Fruit fly (Drosophila melanogaster): ENCODE measurements around the gene Nepl11.

Nepl11 gene

DNA sequence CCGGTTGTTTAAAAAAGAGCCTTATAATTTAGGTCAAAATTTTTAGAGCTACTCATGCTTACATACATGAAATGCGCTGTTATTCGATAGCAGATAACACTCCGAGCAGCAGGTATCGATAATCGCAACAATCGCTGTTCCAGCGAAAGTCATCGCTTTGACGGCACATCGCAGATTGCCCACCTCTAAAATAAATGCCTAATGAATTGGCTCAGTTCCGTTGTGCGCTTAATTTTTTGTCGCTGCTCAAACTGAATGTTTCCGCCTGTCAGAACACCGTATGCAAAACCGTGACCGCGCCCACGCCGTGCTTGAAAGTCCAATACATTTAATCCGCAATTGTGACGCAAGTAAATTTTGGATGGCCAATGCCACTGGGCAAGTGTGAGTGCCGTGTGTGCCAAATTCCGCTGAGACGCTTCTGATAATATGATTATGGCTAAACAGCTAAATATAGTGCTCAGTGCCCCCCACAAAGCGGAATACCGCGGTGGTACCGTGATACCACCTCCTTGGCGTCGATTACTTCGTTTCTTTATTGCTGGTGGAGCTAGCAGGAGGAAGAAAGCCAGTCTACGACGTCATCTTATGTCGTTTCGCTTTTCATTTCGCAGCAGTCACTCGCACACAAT is 25.0 kb upstream of the Nepl11 start, which contains the start of gene CG9795 (continued):
- TF ChIP-seq MBD-R2 (GFP tag; IDR thresholded peaks at IDR 0.05) (peak; percentile 83), CG32767 (GFP tag; IDR thresholded peaks at IDR 0.05) (peak; percentile 53; the same call in 1 of the 2 replicates), dm (GFP tag; optimal IDR thresholded peaks at IDR 0.05) (peak; percentile 39), Side (GFP tag; optimal IDR thresholded peaks at IDR 0.05) (peak; percentile 33), Sin3A (optimal IDR thresholded peaks at IDR 0.05) (peak; percentile 20), Hmr (GFP tag; optimal IDR thresholded peaks at IDR 0.05) (no peak), Bteb2 (GFP tag; optimal IDR thresholded peaks at IDR 0.05) (no peak), CG3065 (GFP tag; optimal IDR thresholded peaks at IDR 0.05) (no peak), CG15696 (tag; optimal IDR thresholded peaks at IDR 0.05) (no peak), CG16815 (GFP tag; optimal IDR thresholded peaks at IDR 0.05) (no peak), Sry-δ (GFP tag; optimal IDR thresholded peaks at IDR 0.05) (peak; percentile 94), CrebB (tag; optimal IDR thresholded peaks at IDR 0.05) (peak; percentile 54), p53 (GFP tag; optimal IDR thresholded peaks at IDR 0.05) (no peak), CG2889 (GFP tag; IDR thresholded peaks at IDR 0.05) (no peak), nom (GFP tag; optimal IDR thresholded peaks at IDR 0.05) (peak; percentile 56), CG7745 (tag; optimal IDR thresholded peaks at IDR 0.05) (peak; percentile 54), CG14014 (GFP tag; IDR thresholded peaks at IDR 0.05) (no peak), grau (tag; optimal IDR thresholded peaks at IDR 0.05) (no peak), tx (GFP tag; optimal IDR thresholded peaks at IDR 0.05) (peak; percentile 25), lbe (GFP tag; optimal IDR thresholded peaks at IDR 0.05) (no peak), scrt (GFP tag; optimal IDR thresholded peaks at IDR 0.05) (no peak), stc (GFP tag; IDR thresholded peaks at IDR 0.05) (no peak), CG10543 (GFP tag; optimal IDR thresholded peaks at IDR 0.05) (peak; percentile 28), wor (GFP tag; IDR thresholded peaks at IDR 0.05) (no peak), PHDP (tag; optimal IDR thresholded peaks at IDR 0.05) (no peak), Fer1 (GFP tag; optimal IDR thresholded peaks at IDR 0.05) (peak; percentile 64), CG12155 (GFP tag; optimal IDR thresholded peaks at IDR 0.05) (peak; percentile 7), tin (GFP tag; optimal IDR thresholded peaks at IDR 0.05) (peak; percentile 6), NFAT (GFP tag; IDR thresholded peaks at IDR 0.05) (peak; percentile 37; the same call in 1 of the 2 replicates), pan (optimal IDR thresholded peaks at IDR 0.05) (no peak), pan (GFP tag; optimal IDR thresholded peaks at IDR 0.05 in 1 of 2, IDR thresholded peaks at IDR 0.05 in 1 of 2) (peak in 1 of 2 experiments; percentile 47), danr (GFP tag; IDR thresholded peaks at IDR 0.05) (no peak), ftz-f1 (GFP tag; optimal IDR thresholded peaks at IDR 0.05) (peak; percentile 72), CG6791 (GFP tag; IDR thresholded peaks at IDR 0.05; ENCODE audit: partially characterized antibody) (peak; percentile 97), nerfin-2 (GFP tag; IDR thresholded peaks at IDR 0.05; ENCODE audit: partially characterized antibody) (peak; percentile 95), kay (GFP tag; optimal IDR thresholded peaks at IDR 0.05) (no peak), CG2875 (GFP tag; optimal IDR thresholded peaks at IDR 0.05) (no peak), CG4360 (GFP tag; IDR thresholded peaks at IDR 0.05) (no peak), so (GFP tag; IDR thresholded peaks at IDR 0.05) (no peak), Lhr (GFP tag; optimal IDR thresholded peaks at IDR 0.05) (peak; percentile 46), Taf1 (GFP tag; IDR thresholded peaks at IDR 0.05) (no peak), gt (GFP tag; IDR thresholded peaks at IDR 0.05) (no peak), CG17361 (GFP tag; IDR thresholded peaks at IDR 0.05) (no peak), sens (GFP tag) (no peak), CG18476 (GFP tag; optimal IDR thresholded peaks at IDR 0.05) (no peak), CG10147 (GFP tag; optimal IDR thresholded peaks at IDR 0.05) (no peak), chn (GFP tag; optimal IDR thresholded peaks at IDR 0.05) (no peak), CG18011 (GFP tag; optimal IDR thresholded peaks at IDR 0.05) (no peak), CG15269 (tag; optimal IDR thresholded peaks at IDR 0.05) (no peak), jigr1 (GFP tag; IDR thresholded peaks at IDR 0.05) (no peak), Sox102F (GFP tag; optimal IDR thresholded peaks at IDR 0.05) (no peak), E2f1 (GFP tag; IDR thresholded peaks at IDR 0.05) (no peak)

Data from whole organism, embryonic.